Worm (Caenorhabditis elegans) whole organism, L4 larva: ENCODE results near the gene osm-3.

Source experiments
- D1046.2 ChIP-seq: fragments of 200-800 bp; sonication (Bioruptor generic); IDR thresholded peaks from 2 replicates; pipeline ENCODE4 v1.3.6; 2022; ENCODE audit warnings: missing genetic modification characterization, missing compliant biosample characterization
- Y105C5A.15 ChIP-seq: fragments of 200-800 bp; sonication (Bioruptor generic); IDR thresholded peaks from 2 replicates; pipeline ENCODE4 v1.3.6; 2022; ENCODE audit warnings: missing genetic modification characterization, missing compliant biosample characterization
- Y48G9A.11 ChIP-seq: fragments of 200-800 bp; sonication (Bioruptor generic); IDR thresholded peaks from 2 replicates; pipeline ENCODE4 v1.3.6; 2022; ENCODE audit warnings: missing genetic modification reagents, missing genetic modification characterization, missing compliant biosample characterization
- Y5F2A.4 ChIP-seq: fragments of 200-800 bp; sonication (Bioruptor generic); optimal IDR thresholded peaks from 2 replicates; lab custom pipeline; 2018; ENCODE audit warnings: mild to moderate bottlenecking, missing genetic modification characterization, missing compliant biosample characterization
- aha-1 ChIP-seq: fragments of 150-350 bp; peaks from one replicate; lab custom pipeline; 2014; ENCODE audit warnings: missing biosample characterization, missing genetic modification characterization
- ama-1 ChIP-seq: fragments of 150-350 bp; optimal IDR thresholded peaks from 2 replicates; lab custom pipeline; 2014; ENCODE audit warnings: inconsistent platforms, mixed read lengths
- ceh-28 ChIP-seq: fragments of 150-350 bp; optimal IDR thresholded peaks from 2 replicates; lab custom pipeline; 2014; ENCODE audit warnings: missing biosample characterization, missing genetic modification reagents, missing genetic modification characterization
- ceh-32 ChIP-seq: sonication (generic microtip); optimal IDR thresholded peaks from 2 replicates; lab custom pipeline; 2016; ENCODE audit warnings: mild to moderate bottlenecking, missing genetic modification characterization, missing compliant biosample characterization; ENCODE audit not compliant: poor library complexity
- ces-1 ChIP-seq: fragments of 150-350 bp; sonication (generic microtip); optimal IDR thresholded peaks from 4 replicates; lab custom pipeline; 2014; ENCODE audit warnings: missing biosample characterization, missing genetic modification reagents, missing genetic modification characterization
- daf-12 ChIP-seq: fragments of 150-350 bp; optimal IDR thresholded peaks from 2 replicates; lab custom pipeline; 2014; ENCODE audit warnings: missing biosample characterization, missing genetic modification reagents, missing genetic modification characterization
- daf-16 ChIP-seq, 3 experiments: sonication (generic microtip); optimal IDR thresholded peaks; 2 replicates each; lab custom pipeline; 2016 to 2017; ENCODE audit warnings: missing genetic modification characterization in 3 of 3, missing genetic modification reagents in 3 of 3, mild to moderate bottlenecking in 2 of 3, missing compliant biosample characterization in 2 of 3, missing biosample characterization in 1 of 3, moderate library complexity in 1 of 3
- dmd-6 ChIP-seq: fragments of 200-800 bp; sonication (Bioruptor generic); IDR thresholded peaks from 2 replicates; pipeline ENCODE4 v1.3.6; 2022; ENCODE audit warnings: missing genetic modification reagents, missing genetic modification characterization, missing compliant biosample characterization
- dmd-8 ChIP-seq: fragments of 200-800 bp; sonication (Bioruptor generic); IDR thresholded peaks from 2 replicates; pipeline ENCODE4 v1.3.6; 2022; ENCODE audit warnings: missing genetic modification characterization, missing compliant biosample characterization
- duxl-1 ChIP-seq: sonication (generic microtip); optimal IDR thresholded peaks from 2 replicates; lab custom pipeline; 2016; ENCODE audit warnings: mild to moderate bottlenecking, missing genetic modification characterization, moderate library complexity, missing compliant biosample characterization; ENCODE audit not compliant: poor library complexity
- dve-1 ChIP-seq: sonication (generic microtip); optimal IDR thresholded peaks from 2 replicates; lab custom pipeline; 2017; ENCODE audit warnings: antibody characterized with exemption, mild to moderate bottlenecking, missing genetic modification characterization, missing compliant biosample characterization; ENCODE audit not compliant: insufficient read depth
- egl-43 ChIP-seq: fragments of 200-800 bp; sonication (Bioruptor generic); IDR thresholded peaks from 2 replicates; pipeline ENCODE4 v1.3.6; 2022; ENCODE audit warnings: missing genetic modification reagents, missing genetic modification characterization, missing compliant biosample characterization
- fkh-10 ChIP-seq: fragments of 150-350 bp; optimal IDR thresholded peaks from 2 replicates; lab custom pipeline; 2014; ENCODE audit warnings: missing biosample characterization, missing genetic modification reagents, missing genetic modification characterization
- fos-1 ChIP-seq: fragments of 150-350 bp; optimal IDR thresholded peaks from 2 replicates; lab custom pipeline; 2014; ENCODE audit warnings: missing biosample characterization, missing genetic modification characterization
- hlh-11 ChIP-seq: fragments of 200-800 bp; sonication (Bioruptor generic); optimal IDR thresholded peaks from 2 replicates; lab custom pipeline; 2018; ENCODE audit warnings: mild to moderate bottlenecking, missing genetic modification characterization, missing compliant biosample characterization
- lin-38 ChIP-seq: fragments of 200-800 bp; sonication (Bioruptor generic); IDR thresholded peaks from 2 replicates; pipeline ENCODE4 v1.3.6; 2022; ENCODE audit warnings: missing genetic modification reagents, missing genetic modification characterization, missing compliant biosample characterization
- lin-39 ChIP-seq: fragments of 150-350 bp; optimal IDR thresholded peaks from 2 replicates; lab custom pipeline; 2014; ENCODE audit warnings: missing biosample characterization, missing genetic modification reagents, missing genetic modification characterization
- lir-3 ChIP-seq: sonication (generic microtip); optimal IDR thresholded peaks from 2 replicates; lab custom pipeline; 2016; ENCODE audit warnings: mild to moderate bottlenecking, missing genetic modification characterization, missing compliant biosample characterization
- mep-1 ChIP-seq: fragments of 150-350 bp; sonication (generic microtip); optimal IDR thresholded peaks from 3 replicates; lab custom pipeline; 2014; ENCODE audit warnings: missing biosample characterization, missing genetic modification characterization
- nhr-10 ChIP-seq: fragments of 150-350 bp; optimal IDR thresholded peaks from 2 replicates; lab custom pipeline; 2014; ENCODE audit warnings: missing biosample characterization, missing genetic modification characterization
- nhr-102 ChIP-seq: sonication (generic microtip); optimal IDR thresholded peaks from 2 replicates; lab custom pipeline; 2016; ENCODE audit warnings: mild to moderate bottlenecking, missing genetic modification characterization, moderate library complexity, missing compliant biosample characterization
- nhr-28 ChIP-seq: fragments of 150-350 bp; optimal IDR thresholded peaks from 2 replicates; lab custom pipeline; 2014; ENCODE audit warnings: missing biosample characterization, missing genetic modification characterization
- nhr-41 ChIP-seq: fragments of 200-800 bp; sonication (Bioruptor generic); IDR thresholded peaks from 2 replicates; pipeline ENCODE4 v1.3.6; 2022; ENCODE audit warnings: missing genetic modification reagents, missing genetic modification characterization, missing compliant biosample characterization
- nhr-48 ChIP-seq: sonication (generic microtip); optimal IDR thresholded peaks from 2 replicates; lab custom pipeline; 2016; ENCODE audit warnings: mild to moderate bottlenecking, missing genetic modification characterization, missing compliant biosample characterization
- nhr-76 ChIP-seq: fragments of 150-350 bp; optimal IDR thresholded peaks from 2 replicates; lab custom pipeline; 2014; ENCODE audit warnings: missing biosample characterization, missing genetic modification characterization
- nhr-77 ChIP-seq: fragments of 150-350 bp; optimal IDR thresholded peaks from 2 replicates; lab custom pipeline; 2014; ENCODE audit warnings: missing biosample characterization, missing genetic modification characterization
- php-3 ChIP-seq: fragments of 200-800 bp; sonication (Bioruptor generic); IDR thresholded peaks from 2 replicates; pipeline ENCODE4 v1.3.6; 2022; ENCODE audit warnings: missing genetic modification reagents, missing genetic modification characterization, missing compliant biosample characterization
- pqm-1 ChIP-seq: sonication (generic microtip); optimal IDR thresholded peaks from 2 replicates; lab custom pipeline; 2017; ENCODE audit warnings: missing biosample characterization, missing genetic modification characterization
- rbr-2 ChIP-seq: sonication (generic microtip); optimal IDR thresholded peaks from 2 replicates; lab custom pipeline; 2016; ENCODE audit warnings: missing genotype, missing genetic modification characterization, missing compliant biosample characterization
- set-16 ChIP-seq: fragments of 200-800 bp; sonication (Bioruptor generic); IDR thresholded peaks from 2 replicates; pipeline ENCODE4 v1.3.6; 2022; ENCODE audit warnings: missing genetic modification reagents, missing genetic modification characterization, missing compliant biosample characterization
- spr-1 ChIP-seq: sonication (generic microtip); optimal IDR thresholded peaks from 2 replicates; lab custom pipeline; 2016; ENCODE audit warnings: mild to moderate bottlenecking, missing genetic modification characterization, missing compliant biosample characterization
- spr-3 ChIP-seq: fragments of 200-800 bp; sonication (Bioruptor generic); optimal IDR thresholded peaks from 2 replicates; lab custom pipeline; 2018; ENCODE audit warnings: mild to moderate bottlenecking, missing genetic modification characterization, missing compliant biosample characterization
- unc-39 ChIP-seq: sonication (generic microtip); optimal IDR thresholded peaks from 2 replicates; lab custom pipeline; 2017; ENCODE audit warnings: missing biosample characterization, missing genetic modification characterization
- unc-62 ChIP-seq, 3 experiments: fragments of 150-350 bp in 1 of 3; sonication (generic microtip); optimal IDR thresholded peaks in 2 of 3; peaks in 1 of 3; 1 replicate in 1 of 3; 2 replicates in 2 of 3; lab custom pipeline; 2014 to 2017; ENCODE audit warnings: missing biosample characterization in 3 of 3, missing genetic modification characterization in 3 of 3, missing genetic modification reagents in 3 of 3, missing genotype in 1 of 3
- zag-1 ChIP-seq: fragments of 150-350 bp; optimal IDR thresholded peaks from 2 replicates; lab custom pipeline; 2014; ENCODE audit warnings: missing biosample characterization, missing genetic modification characterization

osm-3 gene

DNA sequence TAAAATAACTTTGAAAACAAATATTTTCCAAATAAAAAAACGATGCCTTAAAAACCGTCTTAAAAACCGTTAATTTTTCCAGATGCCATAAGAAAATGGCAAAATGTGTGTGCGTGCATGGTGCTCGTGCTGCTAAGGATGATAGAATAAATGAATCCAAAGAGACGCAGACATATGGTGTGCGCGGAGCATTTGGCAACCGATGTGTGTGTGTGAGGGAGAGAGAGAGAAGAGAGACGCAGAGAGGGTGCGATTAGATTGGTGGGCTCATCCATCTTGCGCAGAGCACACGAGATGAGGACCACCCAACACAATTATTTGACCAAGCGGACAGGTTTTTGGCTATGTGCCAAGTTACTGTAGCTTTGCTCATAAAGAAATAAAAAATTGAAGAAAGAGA lies 23.9 kb upstream of the osm-3 start (continued):
- TF ChIP-seq duxl-1: no peak
- TF ChIP-seq aha-1 (tag; lab: Kevin White, UChicago): peak; percentile 74
- TF ChIP-seq lir-3 (tag; lab: Kevin White, UChicago): no peak
- TF ChIP-seq Y48G9A.11 (GFP tag; lab: Robert Waterston, UW): no peak
- TF ChIP-seq daf-12 (tag; lab: Kevin White, UChicago): no peak
- TF ChIP-seq nhr-76 (tag; lab: Kevin White, UChicago): no peak
- TF ChIP-seq lin-39 (tag; lab: Kevin White, UChicago): no peak
- TF ChIP-seq spr-1 (tag; lab: Kevin White, UChicago): no peak
- TF ChIP-seq rbr-2 (tag; lab: Kevin White, UChicago): peak; percentile 22
- no peak for TF ChIP-seq spr-3 (GFP tag; lab: Kevin White, UChicago)

DNA sequence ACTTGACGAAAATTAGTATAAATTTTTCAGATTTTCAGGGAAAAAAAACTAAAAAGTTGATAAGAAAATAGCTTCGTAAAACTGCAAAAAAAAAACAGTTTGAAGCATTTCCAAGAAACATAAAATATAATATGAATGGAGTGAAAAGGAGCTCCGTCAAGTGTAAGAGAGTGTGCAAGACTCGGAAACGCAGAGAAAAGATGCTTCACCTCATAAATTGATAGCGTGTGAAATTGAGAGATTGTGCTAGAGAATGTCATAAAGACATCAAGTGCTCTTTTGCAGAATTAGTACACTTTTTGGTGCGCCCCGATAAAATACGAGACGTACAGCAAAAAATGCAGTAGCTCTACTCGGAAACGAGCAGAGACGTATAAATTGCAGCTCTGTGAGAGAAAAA lies 20.7 kb upstream of the osm-3 start:
- TF ChIP-seq Y5F2A.4: no peak
- no peak for TF ChIP-seq zag-1
- TF ChIP-seq nhr-48 (tag; lab: Kevin White, UChicago): no peak
- no peak for TF ChIP-seq D1046.2 (GFP tag; lab: Robert Waterston, UW)
- no peak for TF ChIP-seq ama-1 (lab: Kevin White, UChicago)
- peak; percentile 13 for TF ChIP-seq nhr-28 (tag; lab: Kevin White, UChicago)

DNA sequence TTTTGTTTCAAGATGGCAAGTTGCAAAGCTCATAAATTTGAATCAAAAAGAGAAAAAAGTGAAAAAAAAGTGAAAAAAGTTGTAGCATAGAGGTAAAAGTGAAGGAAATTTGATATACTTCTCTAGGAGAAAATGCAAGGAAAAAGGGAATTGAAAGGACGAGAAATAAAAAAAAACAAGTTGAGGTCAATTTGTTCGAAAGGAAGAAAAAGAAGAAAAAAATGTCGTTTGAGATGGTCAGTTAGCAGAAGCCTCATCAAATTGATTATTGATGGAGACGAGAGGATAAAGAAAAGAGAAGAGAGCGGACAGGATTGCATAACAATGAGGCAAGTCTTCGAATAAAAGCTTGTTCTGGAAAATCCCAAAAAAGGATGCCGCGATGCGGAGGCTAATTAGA lies 19.3 kb upstream of the osm-3 start:
- TF ChIP-seq Y105C5A.15 (GFP tag; lab: Robert Waterston, UW) (no peak), mep-1 (tag; lab: Kevin White, UChicago) (no peak), aha-1 (tag; lab: Kevin White, UChicago) (peak; percentile 47), unc-39 (tag; lab: Kevin White, UChicago) (no peak), zag-1 (no peak), lin-38 (no peak), fos-1 (tag; lab: Kevin White, UChicago) (no peak), set-16 (GFP tag; lab: Robert Waterston, UW) (no peak), unc-62 (GFP tag; optimal IDR thresholded peaks at IDR 0.05 in 1 of 2; lab: Kevin White, UChicago) (peak in 1 of 2 experiments; percentile 58), unc-62 (tag; optimal IDR thresholded peaks at IDR 0.05; lab: Kevin White, UChicago) (no peak), fkh-10 (GFP tag; lab: Kevin White, UChicago) (peak; percentile 81), nhr-102 (tag; lab: Kevin White, UChicago) (no peak), egl-43 (no peak), dmd-8 (GFP tag; lab: Robert Waterston, UW) (no peak), nhr-41 (GFP tag; lab: Robert Waterston, UW) (no peak)

DNA sequence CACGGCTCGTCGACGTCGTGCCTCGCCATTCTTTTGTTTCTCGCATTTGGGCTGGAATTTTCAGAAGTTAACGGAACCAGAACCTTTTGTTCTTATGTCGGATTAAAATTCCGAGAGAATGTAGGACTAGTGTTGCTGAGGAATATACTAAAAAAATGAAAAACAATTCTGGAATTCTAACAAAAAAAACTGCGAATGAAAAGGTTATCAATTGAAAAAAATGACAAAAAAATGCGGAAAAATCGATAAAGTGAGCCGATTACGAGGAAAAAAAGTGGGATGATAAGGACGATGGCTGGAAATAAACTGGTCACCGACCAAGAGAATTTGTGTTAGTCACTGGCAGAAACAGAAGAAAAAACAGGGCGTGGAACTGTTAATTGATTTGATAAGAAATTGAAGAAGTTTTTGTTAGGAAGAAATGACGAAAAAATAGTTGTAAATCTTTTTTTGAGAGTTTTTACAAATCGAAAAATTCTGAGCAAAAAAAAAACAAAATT lies 18.5 kb upstream of the osm-3 start, which contains the start of gene bris-1:
bris-1 (minus strand) TSS at position 51 of the 500 bp plus-strand sequence.
- TF ChIP-seq unc-62 (GFP tag; optimal IDR thresholded peaks at IDR 0.05 in 1 of 2; lab: Kevin White, UChicago): peak in 1 of 2 experiments; percentile 17
- TF ChIP-seq unc-62 (tag; optimal IDR thresholded peaks at IDR 0.05; lab: Kevin White, UChicago): no peak
- TF ChIP-seq php-3: 0 out of 2 replicates have a peak, but pooled peaks have one; percentile 19
- peak; percentile 7 for TF ChIP-seq nhr-77 (tag; lab: Kevin White, UChicago)
- peak; percentile 92 for TF ChIP-seq pqm-1 (tag; lab: Kevin White, UChicago)
- peak; percentile 39 for TF ChIP-seq hlh-11
- peak; percentile 25 for TF ChIP-seq dve-1 (tag; lab: Kevin White, UChicago)
- TF ChIP-seq spr-3 (GFP tag; lab: Kevin White, UChicago): no peak
- TF ChIP-seq ces-1 (GFP tag; lab: Kevin White, UChicago): no peak
- no peak for TF ChIP-seq ceh-32 (tag; lab: Kevin White, UChicago)
- TF ChIP-seq ceh-28 (tag; lab: Kevin White, UChicago): no peak
- TF ChIP-seq aha-1 (tag; lab: Kevin White, UChicago): peak; percentile 23
- TF ChIP-seq fos-1 (tag; lab: Kevin White, UChicago): no peak
- peak; percentile 70 for TF ChIP-seq dmd-6 (GFP tag; lab: Robert Waterston, UW)
- no peak for TF ChIP-seq nhr-10 (tag; lab: Kevin White, UChicago)
- peak; percentile 61 for TF ChIP-seq nhr-28 (tag; lab: Kevin White, UChicago)
- no peak for TF ChIP-seq daf-16 (GFP tag; optimal IDR thresholded peaks at IDR 0.05; lab: Kevin White, UChicago)
- TF ChIP-seq daf-16 (tag; optimal IDR thresholded peaks at IDR 0.05; lab: Kevin White, UChicago): peak; percentile 43
- TF ChIP-seq, all 104 proteins: peak for 10
